Worm (Caenorhabditis elegans): Measurements from ENCODE around the gene vwa-8.

DNA sequence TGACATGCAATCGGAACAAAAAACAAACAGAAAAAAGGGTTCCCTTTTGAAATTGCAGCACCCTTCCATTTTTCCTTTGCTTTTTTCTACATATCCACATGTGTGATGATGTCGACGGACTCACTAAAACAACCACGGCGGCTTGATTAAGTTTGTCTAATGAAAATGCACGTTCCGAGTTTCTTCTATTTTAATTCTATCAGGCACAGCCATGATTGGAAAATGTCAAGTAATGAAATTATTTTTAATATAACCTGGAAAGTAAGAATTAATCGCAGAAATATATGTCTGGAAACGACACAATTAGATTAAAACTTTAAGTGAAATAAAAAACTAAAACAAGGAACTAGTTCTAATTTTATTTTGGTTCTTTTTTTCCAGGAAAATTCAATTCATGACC lies 42.6 kb downstream of the vwa-8 start:
- TF ChIP-seq sox-2 (GFP tag; IDR thresholded peaks at IDR 0.05) (no peak), ceh-45 (GFP tag; IDR thresholded peaks at IDR 0.05) (no peak), sox-4 (tag; optimal IDR thresholded peaks at IDR 0.05) (no peak), fax-1 (tag; optimal IDR thresholded peaks at IDR 0.05) (no peak), nhr-11 (tag; optimal IDR thresholded peaks at IDR 0.05) (no peak), ceh-9 (tag; optimal IDR thresholded peaks at IDR 0.05) (no peak), elt-2 (tag; optimal IDR thresholded peaks at IDR 0.05) (no peak), nhr-232 (tag; optimal IDR thresholded peaks at IDR 0.05) (no peak), unc-42 (tag; optimal IDR thresholded peaks at IDR 0.05) (no peak), pqm-1 (tag; optimal IDR thresholded peaks at IDR 0.05) (no peak), madf-2 (tag; optimal IDR thresholded peaks at IDR 0.05) (no peak), pha-4 (tag; optimal IDR thresholded peaks at IDR 0.05) (no peak), pag-3 (tag; optimal IDR thresholded peaks at IDR 0.05; ENCODE audit: borderline replicate concordance) (no peak)

Data from whole organism, late embryonic.